Worm (Caenorhabditis elegans) whole organism, early embryonic: ENCODE measurements around the gene daf-6.

ENCODE experiments used
- ama-1 ChIP-seq: fragments of 150-350 bp; optimal IDR thresholded peaks from 2 replicates; lab custom pipeline; 2014
- tbx-11 ChIP-seq: fragments of 200-800 bp; sonication (Bioruptor generic); IDR thresholded peaks from 2 replicates; pipeline ENCODE4 v1.3.6; 2022; ENCODE audit warnings: missing genetic modification characterization, missing compliant biosample characterization

- TF ChIP-seq tbx-11 (GFP tag; lab: Robert Waterston, UW): no peak
- no peak for TF ChIP-seq ama-1 (lab: Kevin White, UChicago)
These were observed 28.5 kb downstream of the daf-6 start for ce11 chrX:14916767-14917166.
